Fruit fly (Drosophila melanogaster) Kc167 (cell line): Measurements from ENCODE around the gene CG14598.

Source experiments
- Myc ChIP-seq: fragments of >200 bp; optimal IDR thresholded peaks from 2 replicates; lab custom pipeline; 2017; ENCODE audit warnings: missing external identifiers
- Sin3A ChIP-seq: fragments of >200 bp; optimal IDR thresholded peaks from 2 replicates; lab custom pipeline; 2018; ENCODE audit warnings: missing external identifiers
- h ChIP-seq: fragments of >200 bp; optimal IDR thresholded peaks from 3 replicates; lab custom pipeline; 2018; ENCODE audit warnings: missing external identifiers
- insv ChIP-seq: fragments of >200 bp; optimal IDR thresholded peaks from 3 replicates; lab custom pipeline; 2018; ENCODE audit warnings: missing external identifiers
- psq ChIP-seq: fragments of >200 bp; optimal IDR thresholded peaks from 2 replicates; lab custom pipeline; 2017; ENCODE audit warnings: missing external identifiers
- ttk ChIP-seq: sonication (Bioruptor generic); optimal IDR thresholded peaks from 2 replicates; lab custom pipeline; 2017; ENCODE audit warnings: missing external identifiers

- TF ChIP-seq Myc (lab: Kevin White, UChicago): no peak
- TF ChIP-seq psq (lab: Kevin White, UChicago): no peak
- no peak for TF ChIP-seq ttk
- TF ChIP-seq h (lab: Kevin White, UChicago): no peak
- TF ChIP-seq Sin3A (lab: Kevin White, UChicago): no peak
- TF ChIP-seq insv (lab: Kevin White, UChicago): no peak
Measured at dm6 chr3R:7490884-7491283, 51.3 kb downstream of the CG14598 start.
